Worm (Caenorhabditis elegans) whole organism, midembryonic: ENCODE data around the gene ubxn-4.

Experiments
- T22C8.4 ChIP-seq: fragments of 200-800 bp; sonication (Bioruptor generic); IDR thresholded peaks from 2 replicates; pipeline ENCODE4 v1.3.6; 2022; ENCODE audit warnings: missing genetic modification characterization, missing compliant biosample characterization
- cog-1 ChIP-seq: sonication (generic microtip); optimal IDR thresholded peaks from 2 replicates; lab custom pipeline; 2016; ENCODE audit warnings: missing genetic modification characterization, missing compliant biosample characterization
- flt-1 ChIP-seq: fragments of 200-800 bp; sonication (Bioruptor generic); IDR thresholded peaks from 2 replicates; pipeline ENCODE4 v1.3.6; 2022; ENCODE audit warnings: missing genetic modification characterization, missing compliant biosample characterization
- klf-2 ChIP-seq: fragments of 200-800 bp; sonication (Bioruptor generic); conservative IDR thresholded peaks from 2 replicates; pipeline ENCODE4 v1.3.6; 2022; ENCODE audit warnings: missing genetic modification reagents, missing genetic modification characterization, missing compliant biosample characterization
- med-1 ChIP-seq: sonication (generic microtip); optimal IDR thresholded peaks from 2 replicates; lab custom pipeline; 2017; ENCODE audit warnings: missing genetic modification characterization, mild to moderate bottlenecking, missing compliant biosample characterization, antibody characterized with exemption, missing genetic modification reagents; ENCODE audit not compliant: insufficient read depth
- ref-1 ChIP-seq: fragments of 200-800 bp; sonication (Bioruptor generic); conservative IDR thresholded peaks from 2 replicates; pipeline ENCODE4 v1.3.6; 2022; ENCODE audit warnings: missing genetic modification reagents, missing genetic modification characterization, missing compliant biosample characterization
- tab-1 ChIP-seq: fragments of 200-800 bp; sonication (Bioruptor generic); IDR thresholded peaks from 2 replicates; pipeline ENCODE4 v1.3.6; 2022; ENCODE audit warnings: missing genetic modification characterization, missing compliant biosample characterization
- ztf-23 ChIP-seq: fragments of 200-800 bp; sonication (Bioruptor generic); IDR thresholded peaks from 2 replicates; pipeline ENCODE4 v1.3.6; 2022; ENCODE audit warnings: missing genetic modification reagents, missing genetic modification characterization, missing compliant biosample characterization
- ztf-29 ChIP-seq: fragments of 200-800 bp; sonication (Bioruptor generic); IDR thresholded peaks from 2 replicates; pipeline ENCODE4 v1.3.6; 2022; ENCODE audit warnings: missing genetic modification reagents, missing genetic modification characterization, missing compliant biosample characterization

The ubxn-4 gene

ce11 chrIII:8400478-8400877, 4.9 kb downstream of the ubxn-4 start:
- TF ChIP-seq ztf-29 (GFP tag; lab: Robert Waterston, UW) (no peak), ztf-23 (GFP tag; lab: Robert Waterston, UW) (no peak), ref-1 (no peak), T22C8.4 (no peak), med-1 (GFP tag; lab: Kevin White, UChicago) (no peak), tab-1 (GFP tag; lab: Robert Waterston, UW) (no peak), klf-2 (GFP tag; lab: Robert Waterston, UW) (no peak), flt-1 (GFP tag; lab: Robert Waterston, UW) (no peak), cog-1 (no peak)

- TF ChIP-seq cog-1 (no peak), ztf-29 (GFP tag; lab: Robert Waterston, UW) (no peak), flt-1 (GFP tag; lab: Robert Waterston, UW) (no peak), klf-2 (GFP tag; lab: Robert Waterston, UW) (no peak), ztf-23 (GFP tag; lab: Robert Waterston, UW) (no peak), ref-1 (no peak), T22C8.4 (no peak), med-1 (GFP tag; lab: Kevin White, UChicago) (no peak), tab-1 (GFP tag; lab: Robert Waterston, UW) (no peak)
Measured at ce11 chrIII:8398411-8398810, 7.0 kb downstream of the ubxn-4 start, which contains the start of gene ZK353.2. Gene ZK353.2 (plus strand): TSS chrIII:8398711.

ce11 chrIII:8395685-8396084, 9.7 kb downstream of the ubxn-4 start, which contains the start of gene ZK353.3:
Gene ZK353.3 (plus strand): TSS chrIII:8395985.
- no peak for TF ChIP-seq flt-1 (GFP tag; lab: Robert Waterston, UW)

ce11 chrIII:8394374-8395302, 10.7 kb downstream of the ubxn-4 start, which contains the start of gene ZK353.10:
Gene ZK353.10 (minus strand): TSS chrIII:8394424.
- TF ChIP-seq T22C8.4 (no peak), ztf-29 (GFP tag; lab: Robert Waterston, UW) (no peak), flt-1 (GFP tag; lab: Robert Waterston, UW) (no peak), cog-1 (no peak), ref-1 (no peak), ztf-23 (GFP tag; lab: Robert Waterston, UW) (no peak), tab-1 (GFP tag; lab: Robert Waterston, UW) (no peak), med-1 (GFP tag; lab: Kevin White, UChicago) (no peak), klf-2 (GFP tag; lab: Robert Waterston, UW) (no peak)

- TF ChIP-seq ref-1 (no peak), T22C8.4 (no peak), tab-1 (GFP tag; lab: Robert Waterston, UW) (no peak), cog-1 (no peak), klf-2 (GFP tag; lab: Robert Waterston, UW) (no peak), ztf-29 (GFP tag; lab: Robert Waterston, UW) (no peak), med-1 (GFP tag; lab: Kevin White, UChicago) (no peak), ztf-23 (GFP tag; lab: Robert Waterston, UW) (no peak), flt-1 (GFP tag; lab: Robert Waterston, UW) (no peak)
Measured at ce11 chrIII:8392307-8392706, 13.1 kb downstream of the ubxn-4 start.

- TF ChIP-seq flt-1 (GFP tag; lab: Robert Waterston, UW) (no peak), med-1 (GFP tag; lab: Kevin White, UChicago) (no peak), cog-1 (no peak), ztf-29 (GFP tag; lab: Robert Waterston, UW) (no peak), T22C8.4 (no peak), ref-1 (no peak), klf-2 (GFP tag; lab: Robert Waterston, UW) (no peak), ztf-23 (GFP tag; lab: Robert Waterston, UW) (no peak), tab-1 (GFP tag; lab: Robert Waterston, UW) (no peak)
Measured at ce11 chrIII:8389539-8389938, 15.8 kb downstream of the ubxn-4 start, which contains the start of gene ZK353.4. Gene ZK353.4 (minus strand): TSS chrIII:8389639.

- TF ChIP-seq flt-1 (GFP tag; lab: Robert Waterston, UW) (no peak), med-1 (GFP tag; lab: Kevin White, UChicago) (no peak), T22C8.4 (no peak), ztf-29 (GFP tag; lab: Robert Waterston, UW) (no peak), tab-1 (GFP tag; lab: Robert Waterston, UW) (no peak), ref-1 (no peak), ztf-23 (GFP tag; lab: Robert Waterston, UW) (no peak), klf-2 (GFP tag; lab: Robert Waterston, UW) (no peak), cog-1 (no peak)
Measured at ce11 chrIII:8380645-8381044, 24.7 kb downstream of the ubxn-4 start, which contains the start of gene R05D3.12. Gene R05D3.12 (plus strand): TSS chrIII:8380945.

ce11 chrIII:8375000-8375399, 30.4 kb downstream of the ubxn-4 start, which contains the start of gene met-2:
Gene met-2 (plus strand): TSS chrIII:8375300.
- TF ChIP-seq ztf-29 (GFP tag; lab: Robert Waterston, UW) (no peak), ref-1 (no peak), ztf-23 (GFP tag; lab: Robert Waterston, UW) (no peak)

ce11 chrIII:8371595-8372305, 33.6 kb downstream of the ubxn-4 start, which contains the start of gene lmbr-1:
Gene lmbr-1 (plus strand): TSS chrIII:8372255.
- no peak for TF ChIP-seq tab-1 (GFP tag; lab: Robert Waterston, UW)
- TF ChIP-seq cog-1, result no peak
- TF ChIP-seq T22C8.4, result no peak
- no peak for TF ChIP-seq klf-2 (GFP tag; lab: Robert Waterston, UW)
- TF ChIP-seq ztf-29 (GFP tag; lab: Robert Waterston, UW), result no peak
- TF ChIP-seq ref-1, result no peak
- TF ChIP-seq flt-1 (GFP tag; lab: Robert Waterston, UW), result no peak
